Fruit fly (Drosophila melanogaster): Measurements from ENCODE around the gene Elovl7.

Gene Elovl7

dm6 chr3R:7977011-7977925, 18.4 kb downstream of the Elovl7 start (continued):
- TF ChIP-seq CG12659 (GFP tag; optimal IDR thresholded peaks at IDR 0.05) = peak; percentile 84
- peak; percentile 15 for TF ChIP-seq CG7271 (tag; optimal IDR thresholded peaks at IDR 0.05)
- TF ChIP-seq NK7.1 (GFP tag; optimal IDR thresholded peaks at IDR 0.05) = no peak
- TF ChIP-seq wek (GFP tag; optimal IDR thresholded peaks at IDR 0.05) = peak; percentile 29
- TF ChIP-seq danr (GFP tag; IDR thresholded peaks at IDR 0.05) = no peak
- TF ChIP-seq dm (GFP tag; optimal IDR thresholded peaks at IDR 0.05) = peak; percentile 33
- TF ChIP-seq CG11695 (GFP tag; IDR thresholded peaks at IDR 0.05) = no peak
- no peak for TF ChIP-seq Dfd (GFP tag; optimal IDR thresholded peaks at IDR 0.05)
- TF ChIP-seq Drgx (GFP tag; IDR thresholded peaks at IDR 0.05) = no peak
- no peak for TF ChIP-seq CrebB (tag; optimal IDR thresholded peaks at IDR 0.05)
- TF ChIP-seq Max (GFP tag; optimal IDR thresholded peaks at IDR 0.05) = no peak
- TF ChIP-seq fd96Cb (tag; optimal IDR thresholded peaks at IDR 0.05) = no peak
- peak; percentile 16 for TF ChIP-seq jumu (GFP tag; optimal IDR thresholded peaks at IDR 0.05)
- TF ChIP-seq caup (GFP tag; optimal IDR thresholded peaks at IDR 0.05; ENCODE audit: severe bottlenecking) = peak; percentile 10
- TF ChIP-seq CG10959 (GFP tag; IDR thresholded peaks at IDR 0.05) = no peak
- TF ChIP-seq p53 (GFP tag; optimal IDR thresholded peaks at IDR 0.05) = no peak
- TF ChIP-seq Hmr (GFP tag; optimal IDR thresholded peaks at IDR 0.05) = peak; percentile 62
- TF ChIP-seq NC2β (GFP tag; optimal IDR thresholded peaks at IDR 0.05) = peak; percentile 34
- peak; percentile 44 for TF ChIP-seq Spps (tag; optimal IDR thresholded peaks at IDR 0.05)
- 0 out of 2 replicates have a peak, but pooled peaks have one; percentile 47 for TF ChIP-seq vvl (GFP tag; IDR thresholded peaks at IDR 0.05)
- TF ChIP-seq luna (GFP tag; optimal IDR thresholded peaks at IDR 0.05) = no peak
- peak; percentile 41 for TF ChIP-seq hkb (optimal IDR thresholded peaks at IDR 0.05)
- TF ChIP-seq hkb (GFP tag; IDR thresholded peaks at IDR 0.05) = no peak
- no peak for TF ChIP-seq zfh2 (GFP tag; optimal IDR thresholded peaks at IDR 0.05)
- TF ChIP-seq YL-1 (GFP tag; optimal IDR thresholded peaks at IDR 0.05) = peak; percentile 93
- no peak for TF ChIP-seq pum (GFP tag; optimal IDR thresholded peaks at IDR 0.05)
- TF ChIP-seq CG31365 (tag; optimal IDR thresholded peaks at IDR 0.05) = no peak
- TF ChIP-seq tap (tag; optimal IDR thresholded peaks at IDR 0.05) = no peak
- TF ChIP-seq Ets65A (GFP tag) = no peak
- no peak for TF ChIP-seq CG6254 (GFP tag; optimal IDR thresholded peaks at IDR 0.05)
- TF ChIP-seq CG7357 (GFP tag; IDR thresholded peaks at IDR 0.05) = no peak
- peak; percentile 39 for TF ChIP-seq CoRest (tag; optimal IDR thresholded peaks at IDR 0.05)
- TF ChIP-seq Hr78 (GFP tag; optimal IDR thresholded peaks at IDR 0.05) = no peak
- peak; percentile 91 for TF ChIP-seq bigmax (GFP tag; optimal IDR thresholded peaks at IDR 0.05)
- peak; percentile 39 for TF ChIP-seq CG17186 (GFP tag; optimal IDR thresholded peaks at IDR 0.05)
- TF ChIP-seq oc (tag; optimal IDR thresholded peaks at IDR 0.05) = peak; percentile 94
- peak; percentile 3 for TF ChIP-seq CG9437 (GFP tag; optimal IDR thresholded peaks at IDR 0.05)
- no peak for TF ChIP-seq fd102C (GFP tag; optimal IDR thresholded peaks at IDR 0.05)
- TF ChIP-seq pzg (GFP tag; optimal IDR thresholded peaks at IDR 0.05) = peak; percentile 98
- TF ChIP-seq h (optimal IDR thresholded peaks at IDR 0.05) = no peak
- TF ChIP-seq ase (GFP tag; IDR thresholded peaks at IDR 0.05) = no peak
- TF ChIP-seq crp (GFP tag; optimal IDR thresholded peaks at IDR 0.05) = peak in 1 of 2 experiments; percentile 10
- peak; percentile 13 for TF ChIP-seq CG15269 (tag; optimal IDR thresholded peaks at IDR 0.05)
- no peak for TF ChIP-seq HLHmδ (GFP tag; optimal IDR thresholded peaks at IDR 0.05)
- TF ChIP-seq CTCF (GFP tag; optimal IDR thresholded peaks at IDR 0.05) = peak; percentile 59
- TF ChIP-seq CG12744 (GFP tag; optimal IDR thresholded peaks at IDR 0.05) = no peak
- TF ChIP-seq Med (GFP tag) = peak; percentile 89
- peak; percentile 100 for TF ChIP-seq Dp (GFP tag; optimal IDR thresholded peaks at IDR 0.05)
- TF ChIP-seq Dad (GFP tag; optimal IDR thresholded peaks at IDR 0.05) = no peak
- peak; percentile 62 for TF ChIP-seq sug (tag; optimal IDR thresholded peaks at IDR 0.05)

All from whole organism, embryonic.